Fruit fly (Drosophila melanogaster): Measurements from ENCODE around the gene Phlpp.

Phlpp gene

DNA sequence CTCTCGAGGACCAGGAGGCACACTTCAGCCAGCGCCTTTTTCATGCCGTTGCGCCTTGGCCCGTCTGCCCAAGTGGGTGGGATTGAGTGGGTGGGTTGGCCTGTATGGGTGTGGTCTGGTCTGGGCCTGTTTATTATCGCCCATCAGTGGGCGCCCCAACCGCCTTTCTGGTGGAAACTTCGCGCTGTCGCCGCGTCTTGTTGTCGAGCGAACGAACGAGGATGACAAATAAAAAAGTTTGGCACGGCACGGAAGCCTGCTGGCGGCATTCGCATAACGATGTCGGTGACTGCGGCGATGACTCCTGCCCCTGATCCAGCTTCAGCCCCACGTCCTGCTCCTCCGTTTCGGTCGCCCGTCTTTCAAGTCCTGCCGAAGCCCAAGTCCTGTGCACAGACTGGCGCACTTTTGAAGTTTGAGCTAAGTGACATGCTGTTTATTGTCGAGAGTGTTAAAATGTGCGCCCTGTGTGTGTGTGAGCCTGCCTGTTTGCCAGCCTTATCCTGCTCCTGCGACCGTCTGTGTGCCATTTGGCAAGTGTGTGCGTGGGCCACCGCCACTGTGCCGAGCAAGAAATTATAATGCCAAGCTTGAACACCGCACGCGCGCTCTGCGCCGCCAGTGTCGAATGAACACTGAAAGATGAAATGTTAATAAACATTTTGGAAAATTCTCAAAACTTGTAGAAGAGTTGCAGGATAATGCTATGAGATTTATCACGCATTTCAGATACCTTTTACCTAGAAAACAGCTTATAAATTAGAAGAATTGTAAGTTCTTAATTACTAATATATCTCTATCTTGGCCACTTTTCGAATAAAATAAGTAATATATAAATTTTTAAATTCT, 44.7 kb upstream of the Phlpp start (continued):
- TF ChIP-seq CG4404 (GFP tag; IDR thresholded peaks at IDR 0.05) = peak; percentile 36; the same call in 1 of the 2 replicates
- TF ChIP-seq CG12744 (GFP tag; optimal IDR thresholded peaks at IDR 0.05) = no peak
- TF ChIP-seq CG18011 (GFP tag; optimal IDR thresholded peaks at IDR 0.05) = peak; percentile 4
- peak; percentile 80 for TF ChIP-seq CG6765 (GFP tag; optimal IDR thresholded peaks at IDR 0.05)
- no peak for TF ChIP-seq Doc2 (GFP tag; IDR thresholded peaks at IDR 0.05)
- TF ChIP-seq CG4854 (GFP tag; optimal IDR thresholded peaks at IDR 0.05) = no peak
- TF ChIP-seq CG14965 (GFP tag; optimal IDR thresholded peaks at IDR 0.05; ENCODE audit: borderline replicate concordance) = no peak
- TF ChIP-seq CG11695 (GFP tag; IDR thresholded peaks at IDR 0.05) = peak; percentile 68; the same call in 1 of the 3 replicates
- TF ChIP-seq CG11696 (GFP tag; IDR thresholded peaks at IDR 0.05) = no peak
- TF ChIP-seq Oli (tag; optimal IDR thresholded peaks at IDR 0.05) = peak; percentile 76
- peak; percentile 59 for TF ChIP-seq CG8281 (tag; optimal IDR thresholded peaks at IDR 0.05)
- peak; percentile 53 for TF ChIP-seq Abd-B (GFP tag; optimal IDR thresholded peaks at IDR 0.05)
- peak; percentile 20 for TF ChIP-seq CG7928 (GFP tag; optimal IDR thresholded peaks at IDR 0.05)
- peak; percentile 45 for TF ChIP-seq exex (tag; optimal IDR thresholded peaks at IDR 0.05)
- TF ChIP-seq CG12071 (GFP tag; optimal IDR thresholded peaks at IDR 0.05) = no peak
- no peak for TF ChIP-seq shn (GFP tag; optimal IDR thresholded peaks at IDR 0.05)
- TF ChIP-seq Chrac-16 (GFP tag; optimal IDR thresholded peaks at IDR 0.05) = peak; percentile 10
- peak; percentile 11 for TF ChIP-seq CG10654 (GFP tag; optimal IDR thresholded peaks at IDR 0.05)
- TF ChIP-seq D (optimal IDR thresholded peaks at IDR 0.05) = no peak
- peak; percentile 69 for TF ChIP-seq D (GFP tag; optimal IDR thresholded peaks at IDR 0.05)
- no peak for TF ChIP-seq CG7786 (GFP tag; optimal IDR thresholded peaks at IDR 0.05)
- TF ChIP-seq so (GFP tag; IDR thresholded peaks at IDR 0.05) = peak; percentile 68; the same call in 1 of the 3 replicates
- no peak for TF ChIP-seq CG34224 (GFP tag; IDR thresholded peaks at IDR 0.05; ENCODE audit: partially characterized antibody)
- TF ChIP-seq CG16779 (GFP tag; IDR thresholded peaks at IDR 0.05) = no peak
- no peak for TF ChIP-seq Lim3 (GFP tag; IDR thresholded peaks at IDR 0.05)
- TF ChIP-seq Sry-β (GFP tag; optimal IDR thresholded peaks at IDR 0.05) = no peak
- no peak for TF ChIP-seq zen2 (GFP tag; IDR thresholded peaks at IDR 0.05; ENCODE audit: partially characterized antibody)
- no peak for TF ChIP-seq CG16813 (GFP tag; IDR thresholded peaks at IDR 0.05; ENCODE audit: partially characterized antibody)
- no peak for TF ChIP-seq Camta (GFP tag; optimal IDR thresholded peaks at IDR 0.05)
- peak; percentile 8; the same call in 1 of the 3 replicates for TF ChIP-seq zfh1 (GFP tag; IDR thresholded peaks at IDR 0.05)
- no peak for TF ChIP-seq sna (GFP tag; IDR thresholded peaks at IDR 0.05; ENCODE audit: partially characterized antibody)
- TF ChIP-seq CG9817 (tag; optimal IDR thresholded peaks at IDR 0.05) = peak; percentile 66
- peak; percentile 85 for TF ChIP-seq grau (tag; optimal IDR thresholded peaks at IDR 0.05)
- TF ChIP-seq Hr39 (optimal IDR thresholded peaks at IDR 0.05) = no peak
- peak; percentile 73 for TF ChIP-seq HHEX (GFP tag; optimal IDR thresholded peaks at IDR 0.05)
- no peak for TF ChIP-seq CG3065 (GFP tag; optimal IDR thresholded peaks at IDR 0.05)
- TF ChIP-seq cas (GFP tag; IDR thresholded peaks at IDR 0.05) = no peak
- 0 out of 2 replicates have a peak, but pooled peaks have one; percentile 46 for TF ChIP-seq CG9215 (GFP tag; IDR thresholded peaks at IDR 0.05)
- TF ChIP-seq crp (GFP tag; optimal IDR thresholded peaks at IDR 0.05) = peak in 1 of 2 experiments; percentile 20
- TF ChIP-seq ERR (GFP tag; optimal IDR thresholded peaks at IDR 0.05) = no peak
- TF ChIP-seq MBD-R2 (GFP tag; IDR thresholded peaks at IDR 0.05) = no peak
- TF ChIP-seq Vsx1 (GFP tag; optimal IDR thresholded peaks at IDR 0.05) = peak; percentile 50
- TF ChIP-seq cad (GFP tag; optimal IDR thresholded peaks at IDR 0.05) = no peak
- peak; percentile 4 for TF ChIP-seq Myb (GFP tag; optimal IDR thresholded peaks at IDR 0.05)
- TF ChIP-seq CG15696 (tag; optimal IDR thresholded peaks at IDR 0.05) = peak; percentile 26
- TF ChIP-seq CG4730 (GFP tag; IDR thresholded peaks at IDR 0.05) = peak; percentile 16; the same call in 1 of the 2 replicates
- TF ChIP-seq ara (GFP tag; IDR thresholded peaks at IDR 0.05) = no peak; the same call in 1 of the 2 replicates
- peak; percentile 85 for TF ChIP-seq CG15269 (tag; optimal IDR thresholded peaks at IDR 0.05)
- TF ChIP-seq dimm (GFP tag; IDR thresholded peaks at IDR 0.05) = no peak

Measured in whole organism, embryonic.